Worm (Caenorhabditis elegans) whole organism, late embryonic: ENCODE data around the gene C32D5.7.

Source experiments
- T23F11.4 ChIP-seq: fragments of 200-800 bp; sonication (Bioruptor generic); optimal IDR thresholded peaks from 2 replicates; lab custom pipeline; 2018; ENCODE audit warnings: mild to moderate bottlenecking, missing genetic modification characterization, missing compliant biosample characterization
- ahr-1 ChIP-seq: sonication (generic microtip); optimal IDR thresholded peaks from 2 replicates; lab custom pipeline; 2016; ENCODE audit warnings: missing genetic modification characterization, missing compliant biosample characterization
- dmd-4 ChIP-seq: sonication (generic microtip); optimal IDR thresholded peaks from 2 replicates; lab custom pipeline; 2016; ENCODE audit warnings: borderline replicate concordance, missing genetic modification characterization, missing compliant biosample characterization
- elt-2 ChIP-seq: sonication (generic microtip); optimal IDR thresholded peaks from 2 replicates; lab custom pipeline; 2016; ENCODE audit warnings: missing genetic modification reagents, missing genetic modification characterization, missing compliant biosample characterization
- ets-4 ChIP-seq: sonication (generic microtip); optimal IDR thresholded peaks from 2 replicates; lab custom pipeline; 2016; ENCODE audit warnings: missing genetic modification characterization, missing compliant biosample characterization
- eyg-1 ChIP-seq: sonication (generic microtip); optimal IDR thresholded peaks from 2 replicates; lab custom pipeline; 2016; ENCODE audit warnings: missing genotype, missing genetic modification characterization, missing compliant biosample characterization
- fkh-6 ChIP-seq: sonication (generic microtip); optimal IDR thresholded peaks from 2 replicates; lab custom pipeline; 2016; ENCODE audit warnings: missing genetic modification characterization, missing compliant biosample characterization
- rnt-1 ChIP-seq: sonication (generic microtip); optimal IDR thresholded peaks from 2 replicates; lab custom pipeline; 2016; ENCODE audit warnings: missing genetic modification characterization, missing compliant biosample characterization

DNA sequence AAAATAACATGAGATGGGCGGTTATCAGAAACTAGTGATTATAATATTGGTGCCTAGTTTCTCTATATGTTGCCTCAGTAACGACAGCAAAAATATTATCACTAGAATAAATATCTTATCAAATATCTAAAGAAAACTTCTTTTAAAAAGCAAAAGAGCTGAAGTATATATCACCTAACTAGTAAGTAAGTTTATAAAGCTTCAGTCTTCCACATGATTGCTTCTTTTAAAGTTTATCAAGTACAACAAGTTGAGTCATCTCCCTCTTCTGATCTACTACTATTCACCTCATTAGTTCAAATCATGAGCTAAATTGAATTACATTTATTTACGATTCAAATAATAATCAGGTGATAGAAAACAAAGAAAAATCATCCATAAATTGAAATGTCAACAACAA is 51.7 kb downstream of the C32D5.7 start:
- TF ChIP-seq ets-4 (tag; lab: Kevin White, UChicago) (no peak), eyg-1 (tag; lab: Kevin White, UChicago) (no peak), elt-2 (tag; lab: Kevin White, UChicago) (no peak), ahr-1 (tag; lab: Kevin White, UChicago) (no peak), T23F11.4 (GFP tag; lab: Kevin White, UChicago) (no peak), dmd-4 (tag; lab: Kevin White, UChicago) (no peak), fkh-6 (tag; lab: Kevin White, UChicago) (no peak), rnt-1 (tag; lab: Kevin White, UChicago) (no peak)
